Worm (Caenorhabditis elegans) whole organism, L1 larva: Measurements from ENCODE around the gene R160.3.

Experiments
- C16A3.4 ChIP-seq: fragments of 150-350 bp; optimal IDR thresholded peaks from 2 replicates; lab custom pipeline; 2014; ENCODE audit warnings: missing biosample characterization, missing genetic modification characterization
- C34B4.2 ChIP-seq: sonication (generic microtip); optimal IDR thresholded peaks from 2 replicates; lab custom pipeline; 2017; ENCODE audit warnings: mild to moderate bottlenecking, missing genetic modification characterization, missing compliant biosample characterization
- F16B12.6 ChIP-seq: fragments of 150-350 bp; optimal IDR thresholded peaks from 2 replicates; lab custom pipeline; 2014; ENCODE audit warnings: missing biosample characterization, missing genetic modification characterization
- alr-1 ChIP-seq: fragments of 200-800 bp; sonication (Bioruptor generic); optimal IDR thresholded peaks from 2 replicates; lab custom pipeline; 2018; ENCODE audit warnings: borderline replicate concordance, mild to moderate bottlenecking, missing genetic modification characterization, missing compliant biosample characterization
- aly-2 ChIP-seq: fragments of 150-350 bp; optimal IDR thresholded peaks from 2 replicates; lab custom pipeline; 2014; ENCODE audit warnings: missing biosample characterization, missing genetic modification characterization
- blmp-1 ChIP-seq: fragments of 150-350 bp; optimal IDR thresholded peaks from 2 replicates; lab custom pipeline; 2014; ENCODE audit warnings: missing biosample characterization, missing genetic modification characterization
- ceh-8 ChIP-seq: fragments of 200-800 bp; sonication (Bioruptor generic); optimal IDR thresholded peaks from 2 replicates; lab custom pipeline; 2018; ENCODE audit warnings: mild to moderate bottlenecking, missing genetic modification characterization, moderate library complexity, missing compliant biosample characterization
- ceh-88 ChIP-seq: fragments of 200-800 bp; sonication (Bioruptor generic); IDR thresholded peaks from 2 replicates; pipeline ENCODE4 v1.3.6; 2022; ENCODE audit warnings: missing genetic modification characterization, missing compliant biosample characterization
- ces-1 ChIP-seq: fragments of 150-350 bp; optimal IDR thresholded peaks from 2 replicates; lab custom pipeline; 2014; ENCODE audit warnings: missing biosample characterization, missing genetic modification reagents, missing genetic modification characterization
- dpl-1 ChIP-seq, 3 experiments: fragments of 150-350 bp in 2 of 3; sonication (generic microtip) in 1 of 3; optimal IDR thresholded peaks; 2 replicates each; lab custom pipeline; 2014 to 2017; ENCODE audit warnings: missing biosample characterization in 3 of 3, missing genetic modification characterization in 3 of 3, missing genetic modification reagents in 3 of 3
- dsc-1 ChIP-seq: sonication (generic microtip); optimal IDR thresholded peaks from 2 replicates; lab custom pipeline; 2016; ENCODE audit warnings: mild to moderate bottlenecking, missing genetic modification characterization, missing compliant biosample characterization
- efl-3 ChIP-seq: fragments of 200-800 bp; sonication (Bioruptor generic); optimal IDR thresholded peaks from 2 replicates; lab custom pipeline; 2018; ENCODE audit warnings: mild to moderate bottlenecking, missing genetic modification characterization, missing compliant biosample characterization
- egl-13 ChIP-seq: sonication (generic microtip); optimal IDR thresholded peaks from 2 replicates; lab custom pipeline; 2016; ENCODE audit warnings: missing genotype, missing genetic modification reagents, missing genetic modification characterization, missing compliant biosample characterization
- fkh-4 ChIP-seq: sonication (generic microtip); optimal IDR thresholded peaks from 2 replicates; lab custom pipeline; 2016; ENCODE audit warnings: missing compliant biosample characterization, missing genetic modification characterization, borderline replicate concordance
- fkh-8 ChIP-seq: sonication (generic microtip); optimal IDR thresholded peaks from 2 replicates; lab custom pipeline; 2016; ENCODE audit warnings: mild to moderate bottlenecking, missing genetic modification characterization, missing compliant biosample characterization
- isw-1 ChIP-seq: fragments of 200-800 bp; sonication (Bioruptor generic); IDR thresholded peaks from 2 replicates; pipeline ENCODE4 v1.3.6; 2022; ENCODE audit warnings: missing genetic modification characterization, missing compliant biosample characterization
- lin-13 ChIP-seq: fragments of 150-350 bp; optimal IDR thresholded peaks from 2 replicates; lab custom pipeline; 2014; ENCODE audit warnings: missing biosample characterization, missing genetic modification reagents, missing genetic modification characterization
- lin-14 ChIP-seq: fragments of 200-800 bp; sonication (Bioruptor generic); optimal IDR thresholded peaks from 2 replicates; lab custom pipeline; 2018; ENCODE audit warnings: mild to moderate bottlenecking, missing genetic modification characterization, moderate library complexity, missing compliant biosample characterization
- lsy-2 ChIP-seq, 2 experiments: fragments of 150-350 bp; optimal IDR thresholded peaks; 2 replicates each; lab custom pipeline; 2014; ENCODE audit warnings: missing biosample characterization in 2 of 2, missing genetic modification characterization in 2 of 2
- mab-9 ChIP-seq: fragments of 200-800 bp; sonication (Bioruptor generic); IDR thresholded peaks from 2 replicates; pipeline ENCODE4 v1.3.6; 2022; ENCODE audit warnings: missing genetic modification reagents, missing genetic modification characterization, missing compliant biosample characterization
- mdl-1 ChIP-seq, 2 experiments: fragments of 150-350 bp; optimal IDR thresholded peaks; 2 replicates each; lab custom pipeline; 2014 to 2017; ENCODE audit warnings: missing biosample characterization in 2 of 2, missing genetic modification characterization in 2 of 2, inconsistent platforms in 1 of 2
- nhr-12 ChIP-seq: sonication (generic microtip); optimal IDR thresholded peaks from 2 replicates; lab custom pipeline; 2017; ENCODE audit warnings: missing biosample characterization, missing genetic modification characterization
- nhr-77 ChIP-seq: fragments of 150-350 bp; optimal IDR thresholded peaks from 2 replicates; lab custom pipeline; 2014; ENCODE audit warnings: missing biosample characterization, missing genetic modification characterization
- snu-23 ChIP-seq: sonication (generic microtip); optimal IDR thresholded peaks from 2 replicates; lab custom pipeline; 2016; ENCODE audit warnings: missing genetic modification characterization, missing compliant biosample characterization
- sox-4 ChIP-seq: sonication (generic microtip); optimal IDR thresholded peaks from 2 replicates; lab custom pipeline; 2016; ENCODE audit warnings: missing genetic modification characterization, missing compliant biosample characterization
- sptf-1 ChIP-seq: fragments of 150-350 bp; optimal IDR thresholded peaks from 2 replicates; lab custom pipeline; 2014; ENCODE audit warnings: missing biosample characterization, missing genetic modification characterization
- tbx-2 ChIP-seq: sonication (generic microtip); optimal IDR thresholded peaks from 2 replicates; lab custom pipeline; 2016; ENCODE audit warnings: missing genetic modification characterization, missing compliant biosample characterization
- tlp-1 ChIP-seq: fragments of 150-350 bp; optimal IDR thresholded peaks from 2 replicates; lab custom pipeline; 2014; ENCODE audit warnings: missing biosample characterization, missing genetic modification characterization
- unc-130 ChIP-seq: fragments of 150-350 bp; optimal IDR thresholded peaks from 2 replicates; lab custom pipeline; 2017; ENCODE audit warnings: missing biosample characterization, missing genetic modification characterization, inconsistent platforms
- unc-30 ChIP-seq: sonication (generic microtip); optimal IDR thresholded peaks from 2 replicates; lab custom pipeline; 2017; ENCODE audit warnings: missing biosample characterization, missing genetic modification characterization
- unc-86 ChIP-seq: sonication (generic microtip); optimal IDR thresholded peaks from 2 replicates; lab custom pipeline; 2016; ENCODE audit warnings: missing genetic modification characterization, missing compliant biosample characterization
- vab-15 ChIP-seq: sonication (generic microtip); optimal IDR thresholded peaks from 2 replicates; lab custom pipeline; 2017; ENCODE audit warnings: missing genotype, mild to moderate bottlenecking, missing genetic modification characterization, missing compliant biosample characterization
- xbp-1 ChIP-seq: sonication (generic microtip); optimal IDR thresholded peaks from 2 replicates; lab custom pipeline; 2016; ENCODE audit warnings: missing genetic modification characterization, missing compliant biosample characterization
- ztf-11 ChIP-seq, 2 experiments: sonication (generic microtip); optimal IDR thresholded peaks; 2 replicates each; lab custom pipeline; 2016 to 2017; ENCODE audit warnings: missing genetic modification characterization in 2 of 2, missing biosample characterization in 1 of 2, missing compliant biosample characterization in 1 of 2
- ztf-4 ChIP-seq: fragments of 150-350 bp; optimal IDR thresholded peaks from 2 replicates; lab custom pipeline; 2014; ENCODE audit warnings: missing biosample characterization, missing genetic modification characterization

Gene R160.3

DNA sequence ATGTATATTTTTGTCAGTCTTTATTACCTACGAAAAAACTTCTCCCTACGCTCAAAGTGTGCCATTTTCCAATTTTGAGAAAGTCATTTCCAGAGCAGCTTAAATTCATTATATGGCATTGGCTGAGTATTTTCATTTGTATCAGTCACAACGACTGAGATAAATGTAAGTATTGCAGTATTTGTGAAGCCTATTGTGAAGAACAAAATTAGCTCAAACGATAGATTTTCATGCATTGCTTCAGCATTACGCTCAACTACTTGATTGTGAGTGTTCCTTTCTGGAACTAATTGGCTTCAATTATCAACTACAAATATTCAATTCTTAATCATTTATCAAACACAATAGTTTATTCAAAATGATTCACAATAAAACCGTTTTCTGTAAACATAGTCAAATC lies 11.6 kb upstream of the R160.3 start, which contains the start of gene R160.12:
R160.12 (minus strand) TSS at position 101 of the 400 bp plus-strand sequence.
- TF ChIP-seq nhr-77 (tag; lab: Kevin White, UChicago) (no peak), lin-14 (GFP tag; lab: Kevin White, UChicago) (no peak), fkh-4 (tag; lab: Kevin White, UChicago) (no peak), C16A3.4 (tag; lab: Kevin White, UChicago) (no peak), aly-2 (tag; lab: Kevin White, UChicago) (no peak), isw-1 (GFP tag; lab: Robert Waterston, UW) (no peak), tlp-1 (tag; lab: Kevin White, UChicago) (no peak), sox-4 (tag; lab: Kevin White, UChicago) (no peak), blmp-1 (no peak), ztf-11 (tag; optimal IDR thresholded peaks at IDR 0.05; lab: Kevin White, UChicago) (no peak)

DNA sequence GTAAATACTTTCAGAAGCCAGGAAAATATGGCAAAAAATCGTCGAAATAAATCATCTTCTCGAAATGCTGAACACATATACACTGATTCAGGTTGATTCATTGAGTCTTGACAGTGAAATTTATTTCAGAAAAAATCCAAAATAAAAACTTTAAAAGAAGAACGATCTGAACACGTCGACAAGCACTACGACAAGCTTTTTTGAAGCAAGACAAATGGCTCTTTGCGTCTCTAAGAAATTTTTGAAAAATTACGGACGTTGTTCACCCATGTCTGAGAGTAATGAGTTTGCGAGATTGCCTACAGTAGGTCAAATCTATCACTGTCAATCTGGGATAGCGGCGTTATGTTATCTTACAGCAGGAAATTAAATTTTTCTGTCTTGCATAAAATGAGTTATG lies 10.7 kb upstream of the R160.3 start, which contains the start of gene R160.2:
R160.2 (minus strand) TSS at position 101 of the 400 bp plus-strand sequence.
- TF ChIP-seq egl-13 (tag; lab: Kevin White, UChicago) (no peak), tbx-2 (tag; lab: Kevin White, UChicago) (no peak), dpl-1 (GFP tag; optimal IDR thresholded peaks at IDR 0.05; lab: Kevin White, UChicago) (no peak), vab-15 (tag; lab: Kevin White, UChicago) (no peak), snu-23 (GFP tag; lab: Kevin White, UChicago) (no peak), unc-130 (tag; lab: Kevin White, UChicago) (no peak), fkh-8 (tag; lab: Kevin White, UChicago) (no peak), aly-2 (tag; lab: Kevin White, UChicago) (no peak), C16A3.4 (tag; lab: Kevin White, UChicago) (no peak)

DNA sequence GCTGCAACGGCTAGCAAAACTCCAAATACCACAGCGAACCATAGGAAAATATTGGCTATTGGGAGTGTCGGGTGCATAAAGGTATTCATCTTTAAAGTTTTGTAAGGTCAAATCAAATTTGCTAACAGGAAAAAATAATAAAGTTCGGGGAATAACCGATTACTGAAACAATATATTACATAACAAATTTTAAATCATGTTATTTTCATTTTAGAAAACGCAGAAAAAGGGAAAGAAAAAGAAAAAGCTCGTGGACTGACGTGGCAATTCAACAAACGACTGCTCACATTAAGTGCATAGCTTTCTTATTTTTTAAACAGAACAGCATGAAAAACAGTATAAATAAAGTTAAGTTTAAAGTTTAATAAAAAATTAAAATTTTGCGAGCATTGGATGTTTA lies 7.0 kb upstream of the R160.3 start, which contains the start of gene R160.6:
R160.6 (minus strand) TSS at position 101 of the 400 bp plus-strand sequence.
- TF ChIP-seq C34B4.2 (no peak), mab-9 (GFP tag; lab: Robert Waterston, UW) (no peak), snu-23 (GFP tag; lab: Kevin White, UChicago) (no peak), ztf-4 (tag; lab: Kevin White, UChicago) (no peak), unc-86 (no peak), F16B12.6 (tag; lab: Kevin White, UChicago) (no peak), lin-13 (GFP tag; lab: Kevin White, UChicago) (no peak), tbx-2 (tag; lab: Kevin White, UChicago) (no peak), dsc-1 (tag; lab: Kevin White, UChicago) (no peak), sptf-1 (tag; lab: Kevin White, UChicago) (no peak)

DNA sequence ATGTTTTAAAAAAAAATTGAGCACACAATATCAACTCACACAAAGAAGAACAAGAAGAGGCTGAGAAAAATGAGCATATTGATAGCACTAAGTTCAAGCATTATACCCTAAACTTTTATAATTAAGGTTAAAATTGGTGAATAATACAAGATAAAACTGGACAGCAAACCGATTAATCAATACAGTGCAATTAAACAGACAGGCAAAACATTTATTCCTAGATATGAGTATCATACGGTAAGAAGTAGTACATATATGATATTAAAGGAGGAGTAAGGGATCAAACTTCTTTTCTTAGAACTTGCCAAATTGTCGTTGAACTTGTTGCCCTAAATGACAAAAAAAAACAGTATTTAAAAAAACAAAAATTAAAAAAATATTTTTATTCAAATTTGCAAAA lies 5.9 kb upstream of the R160.3 start, which contains the start of gene R160.14:
R160.14 (minus strand) TSS at position 101 of the 400 bp plus-strand sequence.
- TF ChIP-seq egl-13 (tag; lab: Kevin White, UChicago) (no peak), alr-1 (tag; lab: Kevin White, UChicago) (no peak), ces-1 (GFP tag; lab: Kevin White, UChicago) (no peak), tbx-2 (tag; lab: Kevin White, UChicago) (no peak), ceh-8 (GFP tag; lab: Kevin White, UChicago) (no peak), efl-3 (no peak), mab-9 (GFP tag; lab: Robert Waterston, UW) (no peak), unc-30 (tag; lab: Kevin White, UChicago) (no peak), dpl-1 (GFP tag; optimal IDR thresholded peaks at IDR 0.05; lab: Kevin White, UChicago) (no peak), mdl-1 (tag; optimal IDR thresholded peaks at IDR 0.05; lab: Kevin White, UChicago) (no peak), C34B4.2 (no peak), lsy-2 (tag; optimal IDR thresholded peaks at IDR 0.05; lab: Kevin White, UChicago) (no peak), sptf-1 (tag; lab: Kevin White, UChicago) (no peak), ceh-88 (no peak), xbp-1 (tag; lab: Kevin White, UChicago) (no peak), nhr-12 (tag; lab: Kevin White, UChicago) (no peak)
